Worm (Caenorhabditis elegans): ENCODE data around the gene dct-17.

The dct-17 gene

DNA sequence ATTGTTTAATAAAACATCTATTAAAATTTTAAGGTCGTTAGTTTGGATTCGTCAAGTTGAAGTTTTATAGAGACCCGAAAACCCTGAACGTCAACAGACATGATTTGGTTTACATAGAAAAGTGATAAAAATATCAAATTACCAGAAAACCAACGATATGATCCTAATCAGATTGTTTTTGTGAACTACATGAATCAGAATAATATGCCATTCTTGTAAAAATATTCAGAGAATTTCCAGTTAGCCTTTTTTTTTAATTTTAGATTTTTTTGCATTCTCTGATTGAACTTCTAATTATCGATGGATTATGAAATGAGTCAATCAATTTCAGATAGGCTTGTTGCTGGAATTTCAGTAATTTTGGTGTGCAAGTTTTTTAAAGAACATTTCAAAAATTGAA, 19.5 kb downstream of the dct-17 start, which contains the start of gene srx-96:
srx-96 (plus strand) TSS at position 301 of the 400 bp plus-strand sequence.
- TF ChIP-seq nhr-23 (tag; optimal IDR thresholded peaks at IDR 0.05), result no peak
- no peak for TF ChIP-seq unc-39 (tag; optimal IDR thresholded peaks at IDR 0.05)
- no peak for TF ChIP-seq ztf-1 (GFP tag; conservative IDR thresholded peaks at IDR 0.05)
- no peak for TF ChIP-seq zag-1 (tag; optimal IDR thresholded peaks at IDR 0.05)
- no peak for TF ChIP-seq skn-1 (tag; optimal IDR thresholded peaks at IDR 0.05)
- TF ChIP-seq elt-1 (tag; optimal IDR thresholded peaks at IDR 0.05), result no peak
- TF ChIP-seq nhr-25 (tag; optimal IDR thresholded peaks at IDR 0.05), result no peak
- TF ChIP-seq fos-1 (tag; optimal IDR thresholded peaks at IDR 0.05), result no peak
- no peak for TF ChIP-seq unc-55 (GFP tag; optimal IDR thresholded peaks at IDR 0.05)
- TF ChIP-seq nhr-237 (tag; optimal IDR thresholded peaks at IDR 0.05), result no peak
- no peak for TF ChIP-seq blmp-1 (tag; optimal IDR thresholded peaks at IDR 0.05; ENCODE audit: insufficient read depth)

DNA sequence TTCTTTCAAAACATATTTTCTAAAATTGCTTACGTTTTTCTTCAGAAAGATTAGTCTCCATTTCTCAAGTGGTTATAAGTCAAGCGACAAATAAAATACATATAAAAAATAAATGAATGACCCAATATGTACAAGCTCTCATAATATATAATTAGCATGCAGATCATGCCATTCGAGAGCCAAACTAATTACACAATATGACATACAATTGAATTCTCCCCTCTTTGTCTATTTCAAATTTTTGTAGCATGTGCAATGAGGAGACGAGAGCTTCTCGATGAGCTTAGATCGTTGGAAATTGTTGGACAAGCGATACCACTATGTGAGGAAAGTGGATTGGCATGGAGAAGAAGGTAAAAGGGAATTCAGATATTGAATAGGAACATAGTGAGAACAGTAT, 23.3 kb downstream of the dct-17 start, which contains the start of gene hlh-34:
hlh-34 (minus strand) TSS at position 101 of the 400 bp plus-strand sequence.
- TF ChIP-seq lin-39 (tag; optimal IDR thresholded peaks at IDR 0.05), result no peak
- TF ChIP-seq nhr-11 (tag; optimal IDR thresholded peaks at IDR 0.05), result no peak
- TF ChIP-seq gmeb-1 (tag; optimal IDR thresholded peaks at IDR 0.05), result no peak
- TF ChIP-seq zag-1 (tag; optimal IDR thresholded peaks at IDR 0.05), result no peak
- TF ChIP-seq aly-2 (tag; optimal IDR thresholded peaks at IDR 0.05), result no peak

DNA sequence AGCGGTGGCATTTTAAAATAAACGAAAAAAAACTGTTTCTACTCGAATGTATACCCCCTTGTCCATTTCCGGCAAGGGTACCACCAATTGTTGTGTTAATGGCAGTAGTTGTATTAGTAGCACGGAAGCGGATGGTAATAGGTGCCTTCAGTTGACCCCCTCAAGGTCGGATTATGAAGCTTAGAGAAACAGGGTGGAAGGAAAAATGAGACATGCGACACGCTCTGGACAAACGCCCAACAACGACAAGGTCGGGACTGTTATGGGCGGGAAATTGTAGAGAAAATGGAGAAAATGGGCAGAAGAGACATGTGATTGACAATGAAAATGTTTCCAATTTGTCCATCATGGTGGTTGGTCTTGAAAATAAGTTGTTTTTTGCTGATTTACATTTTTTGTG, 26.6 kb downstream of the dct-17 start, which contains the start of gene T01D3.3:
T01D3.3 (plus strand) TSS at position 312 of the 400 bp plus-strand sequence.
- TF ChIP-seq nhr-25 (tag; optimal IDR thresholded peaks at IDR 0.05), result peak; percentile 91
- peak; percentile 74 for TF ChIP-seq nhr-129 (tag; optimal IDR thresholded peaks at IDR 0.05)
- TF ChIP-seq R02D3.7 (tag; optimal IDR thresholded peaks at IDR 0.05), result no peak
- TF ChIP-seq sem-4 (tag; optimal IDR thresholded peaks at IDR 0.05), result peak; percentile 37

DNA sequence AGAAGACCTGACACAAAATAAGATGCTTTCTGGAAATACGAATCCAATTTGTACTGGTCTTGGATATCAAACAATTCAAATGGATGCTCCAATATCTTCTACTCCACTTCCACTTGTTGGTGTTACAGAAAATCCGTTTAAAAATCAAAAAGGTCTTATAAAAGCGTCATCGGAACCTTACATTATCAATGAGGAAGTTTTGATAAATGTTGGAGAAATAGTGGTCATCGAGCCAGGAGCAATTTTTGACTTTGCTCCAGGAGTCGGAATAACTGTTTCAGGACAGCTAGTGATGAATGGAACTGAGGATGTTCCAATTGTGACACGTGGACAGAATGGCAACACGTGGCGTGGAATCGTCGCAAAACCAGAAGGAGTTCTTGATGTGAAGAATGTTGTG, 36.5 kb downstream of the dct-17 start:
- TF ChIP-seq mbf-1 (tag; optimal IDR thresholded peaks at IDR 0.05) (no peak), crh-2 (tag; optimal IDR thresholded peaks at IDR 0.05) (no peak), nhr-11 (tag; optimal IDR thresholded peaks at IDR 0.05) (no peak), R02D3.7 (tag; optimal IDR thresholded peaks at IDR 0.05) (no peak), elt-3 (tag; optimal IDR thresholded peaks at IDR 0.05) (no peak), lsy-2 (tag; optimal IDR thresholded peaks at IDR 0.05) (no peak), ceh-82 (tag; optimal IDR thresholded peaks at IDR 0.05) (no peak)

DNA sequence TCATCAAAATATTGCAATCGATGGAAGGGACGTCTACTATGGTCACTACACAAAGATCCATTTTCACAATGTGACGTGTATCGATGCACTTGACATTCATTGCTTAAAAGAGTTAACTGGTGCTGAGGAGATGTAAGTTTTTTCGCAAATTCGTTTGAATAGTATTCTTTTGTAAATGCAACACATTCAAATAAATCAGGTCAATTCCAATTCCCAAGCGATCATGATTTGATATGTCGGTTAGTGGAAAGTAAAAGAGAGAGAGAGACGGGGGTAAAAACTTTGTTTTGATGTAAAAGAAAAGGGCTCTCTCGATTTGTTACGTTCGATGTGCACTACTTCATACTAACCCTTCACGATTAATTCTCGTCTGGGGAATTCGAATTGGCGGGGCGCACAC, 40.3 kb downstream of the dct-17 start:
- TF ChIP-seq sma-3 (GFP tag; optimal IDR thresholded peaks at IDR 0.05) (no peak), elt-3 (tag; optimal IDR thresholded peaks at IDR 0.05) (no peak), sma-9 (GFP tag; optimal IDR thresholded peaks at IDR 0.05) (no peak), sma-9 (tag; optimal IDR thresholded peaks at IDR 0.05) (no peak), ztf-1 (GFP tag; conservative IDR thresholded peaks at IDR 0.05) (no peak), unc-62 (GFP tag; optimal IDR thresholded peaks at IDR 0.05) (no peak), lsy-2 (tag; optimal IDR thresholded peaks at IDR 0.05) (no peak), nhr-129 (tag; optimal IDR thresholded peaks at IDR 0.05) (no peak), unc-39 (tag; optimal IDR thresholded peaks at IDR 0.05) (no peak), elt-1 (tag; optimal IDR thresholded peaks at IDR 0.05) (no peak), nhr-23 (tag; optimal IDR thresholded peaks at IDR 0.05) (no peak), nhr-237 (tag; optimal IDR thresholded peaks at IDR 0.05) (no peak), mdl-1 (tag; optimal IDR thresholded peaks at IDR 0.05) (no peak), dmd-4 (tag; optimal IDR thresholded peaks at IDR 0.05) (no peak), F13H6.1 (tag; optimal IDR thresholded peaks at IDR 0.05) (no peak), nhr-25 (tag; optimal IDR thresholded peaks at IDR 0.05) (no peak), ztf-11 (tag; optimal IDR thresholded peaks at IDR 0.05) (no peak), Y55F3AM.14 (GFP tag; optimal IDR thresholded peaks at IDR 0.05) (no peak), mab-5 (tag; optimal IDR thresholded peaks at IDR 0.05) (no peak), sem-4 (tag; optimal IDR thresholded peaks at IDR 0.05) (no peak)

DNA sequence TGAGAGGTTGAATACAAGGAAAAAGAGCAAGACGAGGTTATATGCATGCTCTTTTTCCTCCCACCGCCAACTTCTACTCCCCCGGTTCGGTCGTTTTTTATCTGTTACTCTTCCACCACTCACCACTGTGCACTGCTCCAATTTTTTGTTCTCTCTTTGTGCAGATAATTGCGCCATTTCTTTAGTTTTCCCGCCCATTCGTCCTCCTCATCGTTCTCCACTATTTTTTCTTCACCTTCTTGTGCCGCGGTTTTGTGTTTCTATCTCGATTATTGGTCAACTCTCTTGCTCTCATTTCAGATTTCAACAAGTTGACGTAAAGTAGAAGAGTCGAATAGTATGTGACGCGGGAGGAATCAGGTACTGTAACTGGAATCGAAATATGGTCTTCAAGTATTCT, 41.0 kb downstream of the dct-17 start, which contains the start of gene T01D3.1:
T01D3.1 (plus strand) TSS at position 301 of the 400 bp plus-strand sequence.
- TF ChIP-seq alr-1 (tag; optimal IDR thresholded peaks at IDR 0.05) (no peak), peb-1 (tag; optimal IDR thresholded peaks at IDR 0.05) (no peak), lin-11 (tag; optimal IDR thresholded peaks at IDR 0.05) (no peak), egl-27 (tag; optimal IDR thresholded peaks at IDR 0.05) (no peak), lin-39 (tag; optimal IDR thresholded peaks at IDR 0.05) (no peak)
